Fruit fly (Drosophila melanogaster): Measurements from ENCODE around the gene CG13311.

dm6 chr3L:8798539-8798938 is 3.4 kb downstream of the CG13311 start:
- no peak for TF ChIP-seq Dll (optimal IDR thresholded peaks at IDR 0.05)
- TF ChIP-seq psq (optimal IDR thresholded peaks at IDR 0.05) = no peak
